Worm (Caenorhabditis elegans) whole organism, L1 larva: Measurements from ENCODE around the gene flp-7.

Experiments
- C04F5.9 ChIP-seq: sonication (generic microtip); optimal IDR thresholded peaks from 2 replicates; lab custom pipeline; 2016; ENCODE audit warnings: missing genetic modification characterization, missing compliant biosample characterization
- F16B12.6 ChIP-seq: fragments of 150-350 bp; optimal IDR thresholded peaks from 2 replicates; lab custom pipeline; 2014; ENCODE audit warnings: missing biosample characterization, missing genetic modification characterization
- aly-2 ChIP-seq: fragments of 150-350 bp; optimal IDR thresholded peaks from 2 replicates; lab custom pipeline; 2014; ENCODE audit warnings: missing biosample characterization, missing genetic modification characterization
- blmp-1 ChIP-seq: fragments of 150-350 bp; optimal IDR thresholded peaks from 2 replicates; lab custom pipeline; 2014; ENCODE audit warnings: missing biosample characterization, missing genetic modification characterization
- ceh-63 ChIP-seq: fragments of 200-800 bp; sonication (Bioruptor generic); optimal IDR thresholded peaks from 2 replicates; lab custom pipeline; 2018; ENCODE audit warnings: mild to moderate bottlenecking, missing genetic modification characterization, missing compliant biosample characterization
- ceh-82 ChIP-seq, 3 experiments: fragments of 150-350 bp in 1 of 3; sonication (generic microtip) in 2 of 3; optimal IDR thresholded peaks; 2 replicates each; lab custom pipeline; 2014 to 2017; ENCODE audit warnings: missing biosample characterization in 3 of 3, missing genetic modification characterization in 3 of 3
- ces-1 ChIP-seq: fragments of 150-350 bp; optimal IDR thresholded peaks from 2 replicates; lab custom pipeline; 2014; ENCODE audit warnings: missing biosample characterization, missing genetic modification reagents, missing genetic modification characterization
- efl-1 ChIP-seq, 4 experiments: fragments of 150-350 bp; optimal IDR thresholded peaks in 3 of 4; peaks in 1 of 4; 1 replicate in 1 of 4; 2 replicates in 3 of 4; lab custom pipeline; 2014; ENCODE audit warnings: missing biosample characterization in 2 of 4, missing genetic modification characterization in 2 of 4, missing genetic modification reagents in 2 of 4
- elt-3 ChIP-seq, 6 experiments: fragments of 150-350 bp in 1 of 6; sonication (generic microtip); optimal IDR thresholded peaks; 2 replicates each; lab custom pipeline; 2017 to 2018; ENCODE audit warnings: missing biosample characterization in 6 of 6, missing genetic modification characterization in 6 of 6, inconsistent platforms in 1 of 6
- fkh-10 ChIP-seq: sonication (generic microtip); optimal IDR thresholded peaks from 2 replicates; lab custom pipeline; 2017; ENCODE audit warnings: missing biosample characterization, missing genetic modification reagents, missing genetic modification characterization
- fkh-8 ChIP-seq: sonication (generic microtip); optimal IDR thresholded peaks from 2 replicates; lab custom pipeline; 2016; ENCODE audit warnings: mild to moderate bottlenecking, missing genetic modification characterization, missing compliant biosample characterization
- isw-1 ChIP-seq: fragments of 200-800 bp; sonication (Bioruptor generic); IDR thresholded peaks from 2 replicates; pipeline ENCODE4 v1.3.6; 2022; ENCODE audit warnings: missing genetic modification characterization, missing compliant biosample characterization
- jun-1 ChIP-seq: fragments of 150-350 bp; optimal IDR thresholded peaks from 2 replicates; lab custom pipeline; 2014; ENCODE audit warnings: missing biosample characterization, missing genetic modification reagents, missing genetic modification characterization
- lin-13 ChIP-seq: fragments of 150-350 bp; optimal IDR thresholded peaks from 2 replicates; lab custom pipeline; 2014; ENCODE audit warnings: missing biosample characterization, missing genetic modification reagents, missing genetic modification characterization
- lin-14 ChIP-seq: fragments of 200-800 bp; sonication (Bioruptor generic); optimal IDR thresholded peaks from 2 replicates; lab custom pipeline; 2018; ENCODE audit warnings: mild to moderate bottlenecking, missing genetic modification characterization, moderate library complexity, missing compliant biosample characterization
- lin-39 ChIP-seq: fragments of 150-350 bp; optimal IDR thresholded peaks from 2 replicates; lab custom pipeline; 2014; ENCODE audit warnings: missing biosample characterization, missing genetic modification reagents, missing genetic modification characterization
- lsy-2 ChIP-seq, 2 experiments: fragments of 150-350 bp; optimal IDR thresholded peaks; 2 replicates each; lab custom pipeline; 2014; ENCODE audit warnings: missing biosample characterization in 2 of 2, missing genetic modification characterization in 2 of 2
- mep-1 ChIP-seq: fragments of 150-350 bp; optimal IDR thresholded peaks from 2 replicates; lab custom pipeline; 2014; ENCODE audit warnings: missing biosample characterization, missing genetic modification characterization
- nhr-11 ChIP-seq: fragments of 150-350 bp; optimal IDR thresholded peaks from 2 replicates; lab custom pipeline; 2014; ENCODE audit warnings: missing biosample characterization, missing genetic modification characterization
- nhr-19 ChIP-seq: fragments of 200-800 bp; sonication (Bioruptor generic); conservative IDR thresholded peaks from 2 replicates; pipeline ENCODE4 v1.3.6; 2022; ENCODE audit warnings: missing genetic modification characterization, missing compliant biosample characterization
- nhr-20 ChIP-seq: sonication (generic microtip); optimal IDR thresholded peaks from 2 replicates; lab custom pipeline; 2016; ENCODE audit warnings: mild to moderate bottlenecking, missing genetic modification characterization, missing compliant biosample characterization
- nhr-47 ChIP-seq: sonication (generic microtip); optimal IDR thresholded peaks from 2 replicates; lab custom pipeline; 2016; ENCODE audit warnings: mild to moderate bottlenecking, missing genetic modification characterization, moderate library complexity, missing compliant biosample characterization
- nhr-71 ChIP-seq: sonication (generic microtip); optimal IDR thresholded peaks from 2 replicates; lab custom pipeline; 2016; ENCODE audit warnings: mild to moderate bottlenecking, missing genetic modification characterization, moderate library complexity, missing compliant biosample characterization
- nhr-84 ChIP-seq: sonication (generic microtip); optimal IDR thresholded peaks from 2 replicates; lab custom pipeline; 2017; ENCODE audit warnings: missing biosample characterization, missing genetic modification characterization
- nhr-85 ChIP-seq: sonication (generic microtip); peaks from one replicate; lab custom pipeline; 2016; ENCODE audit warnings: missing genetic modification characterization, inconsistent platforms, missing compliant biosample characterization
- pag-3 ChIP-seq: sonication (generic microtip); optimal IDR thresholded peaks from 2 replicates; lab custom pipeline; 2017; ENCODE audit warnings: missing genetic modification characterization, mild to moderate bottlenecking, missing compliant biosample characterization, antibody characterized with exemption, borderline replicate concordance; ENCODE audit not compliant: insufficient read depth
- pqm-1 ChIP-seq: sonication (generic microtip); optimal IDR thresholded peaks from 3 replicates; lab custom pipeline; 2017; ENCODE audit warnings: missing biosample characterization, missing genetic modification characterization
- rnt-1 ChIP-seq: sonication (generic microtip); optimal IDR thresholded peaks from 2 replicates; lab custom pipeline; 2016; ENCODE audit warnings: mild to moderate bottlenecking, missing genetic modification characterization, moderate library complexity, missing compliant biosample characterization
- skn-1 ChIP-seq: fragments of 150-350 bp; optimal IDR thresholded peaks from 2 replicates; lab custom pipeline; 2014; ENCODE audit warnings: missing biosample characterization, missing genetic modification characterization
- snpc-4 ChIP-seq: fragments of 150-350 bp; optimal IDR thresholded peaks from 2 replicates; lab custom pipeline; 2014; ENCODE audit warnings: missing biosample characterization, missing genetic modification characterization
- snu-23 ChIP-seq: sonication (generic microtip); optimal IDR thresholded peaks from 2 replicates; lab custom pipeline; 2016; ENCODE audit warnings: missing genetic modification characterization, missing compliant biosample characterization
- sup-37 ChIP-seq: fragments of 200-800 bp; sonication (Bioruptor generic); optimal IDR thresholded peaks from 2 replicates; lab custom pipeline; 2018; ENCODE audit warnings: mild to moderate bottlenecking, missing genetic modification characterization, missing compliant biosample characterization
- swsn-7 ChIP-seq: sonication (generic microtip); optimal IDR thresholded peaks from 2 replicates; lab custom pipeline; 2016; ENCODE audit warnings: missing genetic modification characterization, missing compliant biosample characterization
- unc-86 ChIP-seq: sonication (generic microtip); optimal IDR thresholded peaks from 2 replicates; lab custom pipeline; 2016; ENCODE audit warnings: missing genetic modification characterization, missing compliant biosample characterization
- xbp-1 ChIP-seq: sonication (generic microtip); optimal IDR thresholded peaks from 2 replicates; lab custom pipeline; 2016; ENCODE audit warnings: missing genetic modification characterization, missing compliant biosample characterization
- zip-4 ChIP-seq: fragments of 200-800 bp; sonication (Bioruptor generic); optimal IDR thresholded peaks from 2 replicates; lab custom pipeline; 2018; ENCODE audit warnings: mild to moderate bottlenecking, missing genetic modification characterization, moderate library complexity, missing compliant biosample characterization
- ztf-4 ChIP-seq: fragments of 150-350 bp; optimal IDR thresholded peaks from 2 replicates; lab custom pipeline; 2014; ENCODE audit warnings: missing biosample characterization, missing genetic modification characterization

flp-7 gene

DNA sequence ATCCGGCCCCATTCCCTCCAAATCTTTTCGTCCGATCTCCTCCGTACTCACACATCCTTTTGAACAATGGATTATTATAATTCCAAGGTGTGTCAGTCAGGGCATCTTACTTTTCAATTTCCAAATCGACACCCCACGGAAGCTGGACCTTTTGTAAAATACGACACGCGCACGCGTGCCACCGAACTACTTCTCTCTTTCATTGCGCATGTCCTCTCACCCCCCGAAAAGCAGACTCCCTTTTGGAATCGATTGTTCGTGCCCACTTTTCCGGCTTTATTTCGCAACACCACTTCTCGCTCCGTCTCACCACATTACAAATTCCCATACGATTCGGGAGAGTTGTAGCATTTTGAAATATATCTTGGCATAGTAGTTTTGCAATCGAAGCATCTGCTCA, 38.4 kb upstream of the flp-7 start:
- TF ChIP-seq lin-14 (GFP tag; lab: Kevin White, UChicago): peak; percentile 71
- TF ChIP-seq lsy-2 (tag; optimal IDR thresholded peaks at IDR 0.05; lab: Kevin White, UChicago): peak in 1 of 2 experiments; percentile 60
- no peak for TF ChIP-seq efl-1 (optimal IDR thresholded peaks at IDR 0.05; lab: Kevin White, UChicago)
- peak in 1 of 2 experiments; percentile 12 for TF ChIP-seq efl-1 (GFP tag; optimal IDR thresholded peaks at IDR 0.05 in 1 of 2; lab: Kevin White, UChicago)
- TF ChIP-seq lin-39 (tag; lab: Kevin White, UChicago): no peak
- TF ChIP-seq mep-1 (tag; lab: Kevin White, UChicago): peak; percentile 7
- TF ChIP-seq nhr-47 (tag; lab: Kevin White, UChicago): peak; percentile 8
- TF ChIP-seq zip-4 (GFP tag; lab: Kevin White, UChicago): peak; percentile 68
- TF ChIP-seq rnt-1 (tag; lab: Kevin White, UChicago): no peak
- TF ChIP-seq skn-1 (tag; lab: Kevin White, UChicago): peak; percentile 41
- TF ChIP-seq unc-86: peak; percentile 23
- TF ChIP-seq elt-3 (tag; optimal IDR thresholded peaks at IDR 0.05; lab: Kevin White, UChicago): no peak
- peak; percentile 39 for TF ChIP-seq fkh-8
- TF ChIP-seq ceh-82 (tag; optimal IDR thresholded peaks at IDR 0.05; lab: Kevin White, UChicago): peak in 1 of 3 experiments; percentile 67

DNA sequence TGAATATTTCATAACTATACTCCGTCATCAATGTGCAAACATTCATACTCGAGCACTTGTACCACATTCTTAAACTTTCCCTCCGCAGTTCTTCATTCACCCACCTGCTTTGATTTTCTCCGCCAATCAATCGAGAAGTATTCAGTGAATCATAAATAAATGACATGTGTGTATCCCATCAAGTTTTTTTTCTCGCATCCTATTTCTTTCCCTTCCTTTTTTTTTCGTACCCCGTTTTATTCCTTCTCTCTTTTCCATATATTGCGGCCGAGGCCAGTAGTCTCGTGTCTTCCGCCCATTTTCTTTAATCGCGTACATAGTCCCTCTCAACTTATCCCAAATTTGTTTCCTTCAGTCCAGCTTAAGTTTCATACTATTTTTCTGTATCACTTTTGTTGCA, 37.0 kb upstream of the flp-7 start, which contains the start of gene atat-2:
TSS of gene atat-2 (plus strand) at position 398 of the 400 bp plus-strand sequence.
- TF ChIP-seq C04F5.9 (tag; lab: Kevin White, UChicago) (no peak), ces-1 (GFP tag; lab: Kevin White, UChicago) (no peak), isw-1 (GFP tag; lab: Robert Waterston, UW) (no peak), nhr-47 (tag; lab: Kevin White, UChicago) (no peak), swsn-7 (tag; lab: Kevin White, UChicago) (no peak), lin-39 (tag; lab: Kevin White, UChicago) (no peak), pqm-1 (tag; lab: Kevin White, UChicago) (no peak), sup-37 (GFP tag; lab: Kevin White, UChicago) (no peak), nhr-11 (tag; lab: Kevin White, UChicago) (no peak), nhr-84 (tag; lab: Kevin White, UChicago) (no peak), lin-14 (GFP tag; lab: Kevin White, UChicago) (peak; percentile 60), blmp-1 (tag; lab: Kevin White, UChicago) (peak; percentile 70), elt-3 (tag; optimal IDR thresholded peaks at IDR 0.05; lab: Kevin White, UChicago) (peak in 1 of 6 experiments; percentile 24), nhr-20 (tag; lab: Kevin White, UChicago) (no peak), mep-1 (tag; lab: Kevin White, UChicago) (no peak), efl-1 (optimal IDR thresholded peaks at IDR 0.05; lab: Kevin White, UChicago) (no peak), efl-1 (GFP tag; optimal IDR thresholded peaks at IDR 0.05 in 1 of 2; lab: Kevin White, UChicago) (peak in 1 of 2 experiments; percentile 36), pag-3 (tag; lab: Kevin White, UChicago) (no peak), ceh-63 (GFP tag; lab: Kevin White, UChicago) (no peak), fkh-10 (GFP tag; lab: Kevin White, UChicago) (no peak), snpc-4 (tag; lab: Kevin White, UChicago) (no peak), snu-23 (GFP tag; lab: Kevin White, UChicago) (peak; percentile 37), xbp-1 (tag; lab: Kevin White, UChicago) (no peak), aly-2 (tag; lab: Kevin White, UChicago) (no peak), nhr-71 (tag; lab: Kevin White, UChicago) (no peak), F16B12.6 (tag; lab: Kevin White, UChicago) (no peak), lin-13 (GFP tag; lab: Kevin White, UChicago) (no peak), jun-1 (tag; lab: Kevin White, UChicago) (no peak), nhr-19 (GFP tag; lab: Robert Waterston, UW) (no peak)

DNA sequence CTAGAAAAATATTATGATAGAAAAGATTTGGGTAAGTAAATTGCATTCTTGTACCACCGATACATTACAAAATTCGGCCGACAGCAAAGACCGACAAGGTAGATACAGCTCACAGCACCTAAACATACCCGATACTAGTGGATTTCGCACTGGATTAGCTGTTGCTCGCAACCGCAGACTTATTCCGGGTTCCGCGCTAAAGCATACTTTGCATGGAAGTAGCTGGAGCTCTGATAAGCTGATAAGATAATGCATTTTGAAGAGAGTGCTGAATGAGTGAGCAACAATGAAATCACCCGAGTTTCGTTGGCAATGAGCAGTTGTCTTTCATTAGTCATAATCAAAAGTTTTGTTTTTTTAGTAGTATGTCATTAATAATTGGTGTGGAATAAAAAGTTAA, 35.2 kb upstream of the flp-7 start:
- peak; percentile 4 for TF ChIP-seq nhr-85 (tag; lab: Kevin White, UChicago)
- peak; percentile 43 for TF ChIP-seq nhr-71 (tag; lab: Kevin White, UChicago)
- peak; percentile 91 for TF ChIP-seq snpc-4 (tag; lab: Kevin White, UChicago)
- no peak for TF ChIP-seq fkh-8
- TF ChIP-seq nhr-19 (GFP tag; lab: Robert Waterston, UW): peak; percentile 26; the same call in 1 of the 2 replicates
- peak; percentile 24 for TF ChIP-seq nhr-47 (tag; lab: Kevin White, UChicago)
- no peak for TF ChIP-seq pqm-1 (tag; lab: Kevin White, UChicago)
- TF ChIP-seq rnt-1 (tag; lab: Kevin White, UChicago): peak; percentile 23
- no peak for TF ChIP-seq ztf-4 (tag; lab: Kevin White, UChicago)
- TF ChIP-seq xbp-1 (tag; lab: Kevin White, UChicago): peak; percentile 2
